Worm (Caenorhabditis elegans) whole organism, early embryonic: ENCODE data around the gene srh-308.
"Not testable (repeated sequence)": the region's sequence is repeated elsewhere in the genome, so short reads cannot be mapped to it uniquely, and the experiment has no call there.

Experiments used
- B0310.2 ChIP-seq: sonication (generic microtip); optimal IDR thresholded peaks from 2 replicates; lab custom pipeline; 2016; ENCODE audit warnings: mild to moderate bottlenecking, missing genetic modification characterization, missing compliant biosample characterization
- F13C5.2 ChIP-seq: sonication (generic microtip); optimal IDR thresholded peaks from 2 replicates; lab custom pipeline; 2017; ENCODE audit warnings: mild to moderate bottlenecking, missing genetic modification characterization, inconsistent platforms, missing compliant biosample characterization
- aly-1 ChIP-seq: sonication (generic microtip); optimal IDR thresholded peaks from 2 replicates; lab custom pipeline; 2016; ENCODE audit warnings: missing genetic modification characterization, missing compliant biosample characterization
- ama-1 ChIP-seq: fragments of 150-350 bp; optimal IDR thresholded peaks from 2 replicates; lab custom pipeline; 2014
- ceh-13 ChIP-seq: fragments of 200-800 bp; sonication (Bioruptor generic); optimal IDR thresholded peaks from 2 replicates; lab custom pipeline; 2018; ENCODE audit warnings: mild to moderate bottlenecking, missing genetic modification characterization, missing compliant biosample characterization
- ceh-36 ChIP-seq: sonication (generic microtip); optimal IDR thresholded peaks from 2 replicates; lab custom pipeline; 2016; ENCODE audit warnings: missing genetic modification characterization, inconsistent platforms, missing compliant biosample characterization
- ets-7 ChIP-seq: sonication (generic microtip); optimal IDR thresholded peaks from 2 replicates; lab custom pipeline; 2016; ENCODE audit warnings: missing genotype, missing genetic modification characterization, missing compliant biosample characterization
- flt-1 ChIP-seq: fragments of 200-800 bp; sonication (Bioruptor generic); IDR thresholded peaks from 2 replicates; pipeline ENCODE4 v1.3.6; 2022; ENCODE audit warnings: missing genetic modification characterization, missing compliant biosample characterization
- hmbx-1 ChIP-seq: sonication (generic microtip); optimal IDR thresholded peaks from 2 replicates; lab custom pipeline; 2016; ENCODE audit warnings: mild to moderate bottlenecking, missing genetic modification characterization, missing compliant biosample characterization
- hmg-4 ChIP-seq: fragments of 200-800 bp; sonication (Bioruptor generic); optimal IDR thresholded peaks from 2 replicates; lab custom pipeline; 2018; ENCODE audit warnings: mild to moderate bottlenecking, missing genetic modification characterization, missing compliant biosample characterization
- hnd-1 ChIP-seq: sonication (generic microtip); optimal IDR thresholded peaks from 2 replicates; lab custom pipeline; 2016; ENCODE audit warnings: missing genetic modification characterization, missing compliant biosample characterization
- pes-1 ChIP-seq: fragments of 200-800 bp; sonication (Bioruptor generic); IDR thresholded peaks from 2 replicates; pipeline ENCODE4 v1.3.6; 2022; ENCODE audit warnings: missing genetic modification reagents, missing genetic modification characterization, missing compliant biosample characterization
- scrt-1 ChIP-seq: fragments of 200-800 bp; sonication (Bioruptor generic); IDR thresholded peaks from 2 replicates; pipeline ENCODE4 v1.3.6; 2022; ENCODE audit warnings: missing genetic modification characterization, missing compliant biosample characterization
- sea-1 ChIP-seq: fragments of 200-800 bp; sonication (Bioruptor generic); conservative IDR thresholded peaks from 2 replicates; pipeline ENCODE4 v1.3.6; 2022; ENCODE audit warnings: missing genetic modification characterization, missing compliant biosample characterization
- tbx-11 ChIP-seq: fragments of 200-800 bp; sonication (Bioruptor generic); IDR thresholded peaks from 2 replicates; pipeline ENCODE4 v1.3.6; 2022; ENCODE audit warnings: missing genetic modification characterization, missing compliant biosample characterization
- tbx-37 ChIP-seq: fragments of 200-800 bp; sonication (Bioruptor generic); conservative IDR thresholded peaks from 2 replicates; pipeline ENCODE4 v1.3.6; 2022; ENCODE audit warnings: missing genetic modification reagents, missing genetic modification characterization, missing compliant biosample characterization
- tra-4 ChIP-seq: sonication (generic microtip); optimal IDR thresholded peaks from 2 replicates; lab custom pipeline; 2017; ENCODE audit warnings: missing genetic modification characterization, missing compliant biosample characterization

srh-308 gene

ce11 chrV:14017476-14017875 is at the start of gene srh-308:
srh-308 (minus strand) TSS chrV:14017576.
- TF ChIP-seq hmg-4 (GFP tag; lab: Kevin White, UChicago) = no peak
- no peak for TF ChIP-seq flt-1 (GFP tag; lab: Robert Waterston, UW)
- TF ChIP-seq tra-4 (tag; lab: Kevin White, UChicago) = no peak

ce11 chrV:14064422-14064821 is 47.0 kb upstream of the srh-308 start, which contains the start of gene D1086.21:
D1086.21 (plus strand) TSS chrV:14064722.
- TF ChIP-seq ets-7 (tag; lab: Kevin White, UChicago) (no peak), ceh-13 (no peak), flt-1 (GFP tag; lab: Robert Waterston, UW) (no peak), hnd-1 (no peak), hmbx-1 (tag; lab: Kevin White, UChicago) (no peak), B0310.2 (tag; lab: Kevin White, UChicago) (no peak), F13C5.2 (no peak), sea-1 (GFP tag; lab: Robert Waterston, UW) (no peak), scrt-1 (GFP tag; lab: Robert Waterston, UW) (no peak), ama-1 (lab: Kevin White, UChicago) (no peak), ceh-36 (no peak), tbx-11 (GFP tag; lab: Robert Waterston, UW) (no peak), tbx-37 (GFP tag; lab: Robert Waterston, UW) (no peak), hmg-4 (GFP tag; lab: Kevin White, UChicago) (no peak), pes-1 (GFP tag; lab: Robert Waterston, UW) (no peak), tra-4 (tag; lab: Kevin White, UChicago) (no peak), aly-1 (no peak)

- TF ChIP-seq sea-1 (GFP tag; lab: Robert Waterston, UW) = no peak
- no peak for TF ChIP-seq pes-1 (GFP tag; lab: Robert Waterston, UW)
- no peak for TF ChIP-seq hnd-1
- TF ChIP-seq ceh-36 = no peak
- TF ChIP-seq ets-7 (tag; lab: Kevin White, UChicago) = no peak
- TF ChIP-seq ama-1 (lab: Kevin White, UChicago) = no peak
- no peak for TF ChIP-seq aly-1
- no peak for TF ChIP-seq F13C5.2
- no peak for TF ChIP-seq hmg-4 (GFP tag; lab: Kevin White, UChicago)
- no peak for TF ChIP-seq ceh-13
- no peak for TF ChIP-seq tbx-37 (GFP tag; lab: Robert Waterston, UW)
- no peak for TF ChIP-seq tra-4 (tag; lab: Kevin White, UChicago)
- no peak for TF ChIP-seq scrt-1 (GFP tag; lab: Robert Waterston, UW)
These were observed 46.6 kb upstream of the srh-308 start for ce11 chrV:14063980-14064379.

ce11 chrV:14057540-14057939 is 40.2 kb upstream of the srh-308 start, which contains the start of gene F58D12.3:
F58D12.3 (plus strand) TSS chrV:14057840.
- TF ChIP-seq tbx-11 (GFP tag; lab: Robert Waterston, UW) (no peak), hnd-1 (no peak), ama-1 (lab: Kevin White, UChicago) (no peak), flt-1 (GFP tag; lab: Robert Waterston, UW) (no peak), ceh-36 (no peak), tbx-37 (GFP tag; lab: Robert Waterston, UW) (no peak), B0310.2 (tag; lab: Kevin White, UChicago) (no peak), sea-1 (GFP tag; lab: Robert Waterston, UW) (no peak), F13C5.2 (no peak), hmg-4 (GFP tag; lab: Kevin White, UChicago) (no peak), scrt-1 (GFP tag; lab: Robert Waterston, UW) (no peak), pes-1 (GFP tag; lab: Robert Waterston, UW) (no peak), ets-7 (tag; lab: Kevin White, UChicago) (no peak)

ce11 chrV:14055097-14055496 is 37.7 kb upstream of the srh-308 start:
- TF ChIP-seq tbx-11 (GFP tag; lab: Robert Waterston, UW) (0 out of 2 replicates have a peak, but pooled peaks have one; percentile 28), tbx-37 (GFP tag; lab: Robert Waterston, UW) (peak; percentile 87), ets-7 (tag; lab: Kevin White, UChicago) (peak; percentile 35), scrt-1 (GFP tag; lab: Robert Waterston, UW) (0 out of 2 replicates have a peak, but pooled peaks have one; percentile 53), flt-1 (GFP tag; lab: Robert Waterston, UW) (peak; percentile 53; the same call in 1 of the 2 replicates), pes-1 (GFP tag; lab: Robert Waterston, UW) (peak; percentile 76; the same call in 1 of the 2 replicates)

- not testable (repeated sequence) for TF ChIP-seq hmg-4 (GFP tag; lab: Kevin White, UChicago); hnd-1; ceh-36
These were observed 31.9 kb upstream of the srh-308 start, which contains the start of gene F58D12.1 for ce11 chrV:14049274-14049673. F58D12.1 (plus strand) TSS chrV:14049574.

- TF ChIP-seq hmg-4 (GFP tag; lab: Kevin White, UChicago) (peak; percentile 17), pes-1 (GFP tag; lab: Robert Waterston, UW) (peak; percentile 79; the same call in 1 of the 2 replicates), scrt-1 (GFP tag; lab: Robert Waterston, UW) (peak; percentile 50; the same call in 1 of the 2 replicates), sea-1 (GFP tag; lab: Robert Waterston, UW) (peak; percentile 77), tbx-37 (GFP tag; lab: Robert Waterston, UW) (peak; percentile 58; the same call in 1 of the 2 replicates), flt-1 (GFP tag; lab: Robert Waterston, UW) (0 out of 2 replicates have a peak, but pooled peaks have one; percentile 6)
These were observed 21.1 kb upstream of the srh-308 start, which contains the start of gene vps-39 for ce11 chrV:14038328-14039084. vps-39 (minus strand) TSS chrV:14038378.
